In the genomic region with DNA sequence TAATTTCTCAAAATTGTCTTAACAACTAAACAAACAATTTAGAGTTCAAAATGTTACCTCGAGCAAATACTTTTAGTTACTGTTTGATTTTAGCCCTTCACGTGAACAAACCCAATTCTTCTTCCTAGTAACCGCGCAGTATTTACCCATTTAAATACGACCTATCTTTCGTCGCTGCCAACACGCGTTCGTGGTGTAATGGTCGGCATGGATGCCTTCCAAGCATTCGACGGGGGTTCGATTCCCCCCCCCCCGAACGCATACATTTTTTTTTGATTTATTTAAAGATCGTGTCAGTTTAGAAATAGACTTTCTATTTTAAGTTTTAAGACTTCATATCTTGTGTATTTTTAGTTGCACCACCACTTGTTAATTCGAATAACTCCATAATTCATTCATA, we compare ENCODE assay signal across 5 worm cellular contexts.
A peak's percentile ranks its signal among the peaks of the same experiment; 100 is the strongest.
TF ChIP-seq lines count a peak whose summit lies in the region.

No protein-coding gene starts in this region.

TF ChIP-seq in whole organism, L1 larva, 84 proteins besides CTCF, POLR2A, EP300 and RAD21 (continues in another document):
- TF ChIP-seq lin-35 (GFP tag; optimal IDR thresholded peaks at IDR 0.05; lab: Kevin White, UChicago) (peak in 1 of 2 experiments; percentile 6), ceh-63 (GFP tag; optimal IDR thresholded peaks at IDR 0.05; lab: Kevin White, UChicago) (no peak), pax-3 (tag; optimal IDR thresholded peaks at IDR 0.05; lab: Kevin White, UChicago) (no peak), pag-3 (tag; optimal IDR thresholded peaks at IDR 0.05; lab: Kevin White, UChicago; ENCODE audit: borderline replicate concordance, insufficient read depth) (no peak), jun-1 (tag; optimal IDR thresholded peaks at IDR 0.05; lab: Kevin White, UChicago) (no peak), elt-3 (tag; optimal IDR thresholded peaks at IDR 0.05; lab: Kevin White, UChicago) (no peak), ets-5 (GFP tag; IDR thresholded peaks at IDR 0.05; lab: Robert Waterston, UW) (no peak), unc-62 (GFP tag; optimal IDR thresholded peaks at IDR 0.05; lab: Kevin White, UChicago) (no peak), elt-2 (tag; optimal IDR thresholded peaks at IDR 0.05; lab: Kevin White, UChicago) (peak; percentile 4), sptf-1 (tag; optimal IDR thresholded peaks at IDR 0.05; lab: Kevin White, UChicago) (no peak), ceh-82 (tag; optimal IDR thresholded peaks at IDR 0.05; lab: Kevin White, UChicago) (no peak), aha-1 (tag; optimal IDR thresholded peaks at IDR 0.05; lab: Kevin White, UChicago) (no peak), nhr-28 (tag; optimal IDR thresholded peaks at IDR 0.05; lab: Kevin White, UChicago) (no peak), rnt-1 (tag; optimal IDR thresholded peaks at IDR 0.05; lab: Kevin White, UChicago) (no peak), skn-1 (tag; optimal IDR thresholded peaks at IDR 0.05; lab: Kevin White, UChicago) (peak; percentile 3), xbp-1 (tag; optimal IDR thresholded peaks at IDR 0.05; lab: Kevin White, UChicago) (no peak), nhr-237 (tag; optimal IDR thresholded peaks at IDR 0.05; lab: Kevin White, UChicago) (no peak), snu-23 (GFP tag; optimal IDR thresholded peaks at IDR 0.05; lab: Kevin White, UChicago) (peak; percentile 36)

TF ChIP-seq in whole organism, L3 larva, 47 proteins besides CTCF, POLR2A, EP300 and RAD21:
- peak; percentile 22 for TF ChIP-seq nhr-43 (tag; optimal IDR thresholded peaks at IDR 0.05; lab: Kevin White, UChicago; ENCODE audit: poor library complexity, severe bottlenecking)
- peak; percentile 41 for TF ChIP-seq pha-4 (tag; optimal IDR thresholded peaks at IDR 0.05; lab: Kevin White, UChicago)
- peak; percentile 40 for TF ChIP-seq hmg-11 (tag; optimal IDR thresholded peaks at IDR 0.05; lab: Kevin White, UChicago)
- TF ChIP-seq R02D3.7 (tag; optimal IDR thresholded peaks at IDR 0.05; lab: Kevin White, UChicago): no peak

TF ChIP-seq in whole organism, early embryonic, 17 proteins besides CTCF, POLR2A, EP300 and RAD21:
- TF ChIP-seq ama-1 (optimal IDR thresholded peaks at IDR 0.05; lab: Kevin White, UChicago) (no peak), sea-1 (GFP tag; conservative IDR thresholded peaks at IDR 0.05; lab: Robert Waterston, UW) (peak; percentile 73; the same call in 1 of the 2 replicates), F13C5.2 (tag; optimal IDR thresholded peaks at IDR 0.05; lab: Kevin White, UChicago) (peak; percentile 62), flt-1 (GFP tag; IDR thresholded peaks at IDR 0.05; lab: Robert Waterston, UW) (peak; percentile 72), ets-7 (tag; optimal IDR thresholded peaks at IDR 0.05; lab: Kevin White, UChicago) (peak; percentile 39), hmg-4 (GFP tag; optimal IDR thresholded peaks at IDR 0.05; lab: Kevin White, UChicago) (no peak), tbx-11 (GFP tag; IDR thresholded peaks at IDR 0.05; lab: Robert Waterston, UW) (peak; percentile 78), hnd-1 (tag; optimal IDR thresholded peaks at IDR 0.05; lab: Kevin White, UChicago) (peak; percentile 56), ceh-13 (GFP tag; optimal IDR thresholded peaks at IDR 0.05; lab: Kevin White, UChicago) (peak; percentile 59), tra-4 (tag; optimal IDR thresholded peaks at IDR 0.05; lab: Kevin White, UChicago) (no peak), hmbx-1 (tag; optimal IDR thresholded peaks at IDR 0.05; lab: Kevin White, UChicago) (peak; percentile 21), aly-1 (tag; optimal IDR thresholded peaks at IDR 0.05; lab: Kevin White, UChicago) (peak; percentile 66), pes-1 (GFP tag; IDR thresholded peaks at IDR 0.05; lab: Robert Waterston, UW) (peak; percentile 87), ceh-36 (tag; optimal IDR thresholded peaks at IDR 0.05; lab: Kevin White, UChicago) (peak; percentile 37), tbx-37 (GFP tag; conservative IDR thresholded peaks at IDR 0.05; lab: Robert Waterston, UW) (peak; percentile 66), B0310.2 (tag; optimal IDR thresholded peaks at IDR 0.05; lab: Kevin White, UChicago) (peak; percentile 30), scrt-1 (GFP tag; IDR thresholded peaks at IDR 0.05; lab: Robert Waterston, UW) (peak; percentile 79)

TF ChIP-seq in whole organism, midembryonic, 9 proteins besides CTCF, POLR2A, EP300 and RAD21:
- TF ChIP-seq cog-1 (tag; optimal IDR thresholded peaks at IDR 0.05; lab: Kevin White, UChicago) (peak; percentile 46), ztf-23 (GFP tag; IDR thresholded peaks at IDR 0.05; lab: Robert Waterston, UW) (peak; percentile 87), ztf-29 (GFP tag; IDR thresholded peaks at IDR 0.05; lab: Robert Waterston, UW) (peak; percentile 76; the same call in 1 of the 2 replicates), flt-1 (GFP tag; IDR thresholded peaks at IDR 0.05; lab: Robert Waterston, UW) (peak; percentile 84), ref-1 (GFP tag; conservative IDR thresholded peaks at IDR 0.05; lab: Robert Waterston, UW) (peak; percentile 70), med-1 (GFP tag; optimal IDR thresholded peaks at IDR 0.05; lab: Kevin White, UChicago; ENCODE audit: insufficient read depth) (no peak), klf-2 (GFP tag; conservative IDR thresholded peaks at IDR 0.05; lab: Robert Waterston, UW) (no peak), T22C8.4 (GFP tag; IDR thresholded peaks at IDR 0.05; lab: Robert Waterston, UW) (peak; percentile 75), tab-1 (GFP tag; IDR thresholded peaks at IDR 0.05; lab: Robert Waterston, UW) (peak; percentile 86)

TF ChIP-seq in whole organism, young adult, 124 proteins besides CTCF, POLR2A, EP300 and RAD21 (continues in another document):
- TF ChIP-seq D2030.7 (GFP tag; IDR thresholded peaks at IDR 0.05; lab: Robert Waterston, UW) (no peak), F52B5.7 (tag; optimal IDR thresholded peaks at IDR 0.05; lab: Kevin White, UChicago) (no peak), Y56A3A.18 (GFP tag; IDR thresholded peaks at IDR 0.05; lab: Robert Waterston, UW) (no peak), F37B4.10 (GFP tag; IDR thresholded peaks at IDR 0.05; lab: Robert Waterston, UW) (no peak), lir-1 (GFP tag; conservative IDR thresholded peaks at IDR 0.05; lab: Robert Waterston, UW) (no peak), snpc-4 (GFP tag; optimal IDR thresholded peaks at IDR 0.05; lab: Kevin White, UChicago) (peak; percentile 30), snpc-4 (tag; optimal IDR thresholded peaks at IDR 0.05; lab: Kevin White, UChicago) (peak in 1 of 4 experiments; percentile 46), die-1 (tag; optimal IDR thresholded peaks at IDR 0.05; lab: Kevin White, UChicago) (peak; percentile 71), chd-7 (tag; optimal IDR thresholded peaks at IDR 0.05; lab: Kevin White, UChicago) (peak; percentile 32), ekl-4 (GFP tag; IDR thresholded peaks at IDR 0.05; lab: Robert Waterston, UW) (no peak), ztf-3 (GFP tag; optimal IDR thresholded peaks at IDR 0.05; lab: Kevin White, UChicago) (no peak), lin-35 (GFP tag; optimal IDR thresholded peaks at IDR 0.05; lab: Kevin White, UChicago) (no peak), ztf-22 (GFP tag; optimal IDR thresholded peaks at IDR 0.05; lab: Kevin White, UChicago) (no peak), xnd-1 (tag; optimal IDR thresholded peaks at IDR 0.05; lab: Kevin White, UChicago) (no peak), snpc-1.1 (tag; optimal IDR thresholded peaks at IDR 0.05; lab: Kevin White, UChicago; ENCODE audit: insufficient read depth) (no peak), nhr-90 (tag; optimal IDR thresholded peaks at IDR 0.05; lab: Kevin White, UChicago) (no peak), gei-17 (GFP tag; optimal IDR thresholded peaks at IDR 0.05; lab: Kevin White, UChicago) (no peak), somi-1 (GFP tag; optimal IDR thresholded peaks at IDR 0.05; lab: Kevin White, UChicago) (peak; percentile 18), F39B2.1 (GFP tag; IDR thresholded peaks at IDR 0.05; lab: Robert Waterston, UW) (no peak), B0336.3 (GFP tag; IDR thresholded peaks at IDR 0.05; lab: Robert Waterston, UW) (no peak), mes-4 (tag; optimal IDR thresholded peaks at IDR 0.05; lab: Kevin White, UChicago) (no peak), ceh-91 (GFP tag; IDR thresholded peaks at IDR 0.05; lab: Robert Waterston, UW) (no peak), cebp-1 (GFP tag; IDR thresholded peaks at IDR 0.05; lab: Robert Waterston, UW) (0 out of 2 replicates have a peak, but pooled peaks have one; percentile 10), cebp-1 (tag; optimal IDR thresholded peaks at IDR 0.05; lab: Kevin White, UChicago) (peak; percentile 45), B0019.2 (GFP tag; conservative IDR thresholded peaks at IDR 0.05; lab: Robert Waterston, UW) (no peak), ceh-79 (tag; optimal IDR thresholded peaks at IDR 0.05; lab: Kevin White, UChicago) (no peak), ceh-58 (GFP tag; IDR thresholded peaks at IDR 0.05; lab: Robert Waterston, UW) (no peak), ZK185.1 (tag; optimal IDR thresholded peaks at IDR 0.05; lab: Kevin White, UChicago; ENCODE audit: poor library complexity, severe bottlenecking) (peak; percentile 33), mcd-1 (GFP tag; IDR thresholded peaks at IDR 0.05; lab: Robert Waterston, UW) (no peak), pbrm-1 (GFP tag; IDR thresholded peaks at IDR 0.05; lab: Robert Waterston, UW) (no peak), aptf-3 (GFP tag; IDR thresholded peaks at IDR 0.05; lab: Robert Waterston, UW) (no peak), cebp-2 (GFP tag; IDR thresholded peaks at IDR 0.05; lab: Robert Waterston, UW) (no peak), F23B12.7 (tag; optimal IDR thresholded peaks at IDR 0.05; lab: Kevin White, UChicago; ENCODE audit: insufficient read depth) (no peak), B0261.1 (tag; optimal IDR thresholded peaks at IDR 0.05; lab: Kevin White, UChicago) (peak; percentile 78), egrh-3 (GFP tag; IDR thresholded peaks at IDR 0.05; lab: Robert Waterston, UW) (no peak), lin-40 (tag; optimal IDR thresholded peaks at IDR 0.05; lab: Kevin White, UChicago) (peak; percentile 5), madf-6 (GFP tag; IDR thresholded peaks at IDR 0.05; lab: Robert Waterston, UW) (no peak), ceh-27 (GFP tag; optimal IDR thresholded peaks at IDR 0.05; lab: Kevin White, UChicago) (peak; percentile 19), K11D2.4 (GFP tag; IDR thresholded peaks at IDR 0.05; lab: Robert Waterston, UW) (no peak), nfyb-1 (GFP tag; IDR thresholded peaks at IDR 0.05; lab: Robert Waterston, UW) (peak; percentile 62; the same call in 1 of the 2 replicates), lin-26 (GFP tag; IDR thresholded peaks at IDR 0.05; lab: Robert Waterston, UW) (peak; percentile 80), unc-62 (GFP tag; optimal IDR thresholded peaks at IDR 0.05; lab: Kevin White, UChicago) (no peak), hmg-1.2 (GFP tag; IDR thresholded peaks at IDR 0.05; lab: Robert Waterston, UW) (peak; percentile 59; the same call in 1 of the 2 replicates), snpc-1.3 (tag; optimal IDR thresholded peaks at IDR 0.05; lab: Kevin White, UChicago; ENCODE audit: insufficient read depth) (peak; percentile 5), tbp1 (GFP tag; optimal IDR thresholded peaks at IDR 0.05; lab: Kevin White, UChicago) (peak; percentile 88)
